Worm (Caenorhabditis elegans): ENCODE measurements around the gene rmd-2.

ce11 chrV:10018291-10018690, 32.2 kb upstream of the rmd-2 start:
- TF ChIP-seq lin-39 (tag; optimal IDR thresholded peaks at IDR 0.05) (no peak), ama-1 (optimal IDR thresholded peaks at IDR 0.05) (no peak), zag-1 (tag; optimal IDR thresholded peaks at IDR 0.05) (no peak), nhr-77 (tag; optimal IDR thresholded peaks at IDR 0.05) (no peak), lin-13 (GFP tag; optimal IDR thresholded peaks at IDR 0.05) (no peak), nhr-12 (tag; optimal IDR thresholded peaks at IDR 0.05) (no peak), hlh-4 (tag; optimal IDR thresholded peaks at IDR 0.05) (no peak), aha-1 (tag; optimal IDR thresholded peaks at IDR 0.05) (no peak)
